Worm (Caenorhabditis elegans): ENCODE data around the gene R03E9.2.

DNA sequence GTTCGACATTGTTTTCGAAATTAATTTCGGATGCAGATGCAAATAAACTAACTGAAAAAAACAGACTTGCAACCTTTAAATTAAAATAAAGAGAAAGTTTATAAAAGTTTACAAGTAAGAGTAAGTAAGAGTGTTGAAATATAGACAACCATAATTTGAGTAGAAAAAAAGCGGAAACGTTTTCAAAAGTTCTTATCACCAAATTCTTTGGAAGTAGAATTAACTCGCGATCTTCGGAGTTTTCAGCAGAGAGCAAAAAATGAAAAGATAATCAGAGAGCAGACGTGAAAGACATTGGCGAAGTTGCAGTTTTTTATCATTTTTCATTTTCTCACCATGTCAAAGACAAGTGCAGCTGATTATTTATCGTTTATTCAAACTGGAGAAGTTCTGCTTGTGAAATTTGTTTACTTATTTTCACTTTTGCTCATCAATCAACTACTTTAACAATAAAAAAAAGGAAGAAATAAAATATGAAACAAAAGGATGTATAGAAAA lies 28.6 kb upstream of the R03E9.2 start, which contains the start of gene abts-4:
- TF ChIP-seq T22C8.4 (GFP tag; IDR thresholded peaks at IDR 0.05) (no peak), flt-1 (GFP tag; IDR thresholded peaks at IDR 0.05) (no peak), med-1 (GFP tag; optimal IDR thresholded peaks at IDR 0.05; ENCODE audit: insufficient read depth) (no peak), ref-1 (GFP tag; conservative IDR thresholded peaks at IDR 0.05) (no peak), ztf-23 (GFP tag; IDR thresholded peaks at IDR 0.05) (no peak), ztf-29 (GFP tag; IDR thresholded peaks at IDR 0.05) (no peak)
